Worm (Caenorhabditis elegans) whole organism, midembryonic: ENCODE measurements around the gene nspe-5.

Experiments used
- T22C8.4 ChIP-seq: fragments of 200-800 bp; sonication (Bioruptor generic); IDR thresholded peaks from 2 replicates; pipeline ENCODE4 v1.3.6; 2022; ENCODE audit warnings: missing genetic modification characterization, missing compliant biosample characterization
- cog-1 ChIP-seq: sonication (generic microtip); optimal IDR thresholded peaks from 2 replicates; lab custom pipeline; 2016; ENCODE audit warnings: missing genetic modification characterization, missing compliant biosample characterization
- flt-1 ChIP-seq: fragments of 200-800 bp; sonication (Bioruptor generic); IDR thresholded peaks from 2 replicates; pipeline ENCODE4 v1.3.6; 2022; ENCODE audit warnings: missing genetic modification characterization, missing compliant biosample characterization
- klf-2 ChIP-seq: fragments of 200-800 bp; sonication (Bioruptor generic); conservative IDR thresholded peaks from 2 replicates; pipeline ENCODE4 v1.3.6; 2022; ENCODE audit warnings: missing genetic modification reagents, missing genetic modification characterization, missing compliant biosample characterization
- med-1 ChIP-seq: sonication (generic microtip); optimal IDR thresholded peaks from 2 replicates; lab custom pipeline; 2017; ENCODE audit warnings: missing genetic modification characterization, mild to moderate bottlenecking, missing compliant biosample characterization, antibody characterized with exemption, missing genetic modification reagents; ENCODE audit not compliant: insufficient read depth
- ref-1 ChIP-seq: fragments of 200-800 bp; sonication (Bioruptor generic); conservative IDR thresholded peaks from 2 replicates; pipeline ENCODE4 v1.3.6; 2022; ENCODE audit warnings: missing genetic modification reagents, missing genetic modification characterization, missing compliant biosample characterization
- tab-1 ChIP-seq: fragments of 200-800 bp; sonication (Bioruptor generic); IDR thresholded peaks from 2 replicates; pipeline ENCODE4 v1.3.6; 2022; ENCODE audit warnings: missing genetic modification characterization, missing compliant biosample characterization
- ztf-23 ChIP-seq: fragments of 200-800 bp; sonication (Bioruptor generic); IDR thresholded peaks from 2 replicates; pipeline ENCODE4 v1.3.6; 2022; ENCODE audit warnings: missing genetic modification reagents, missing genetic modification characterization, missing compliant biosample characterization
- ztf-29 ChIP-seq: fragments of 200-800 bp; sonication (Bioruptor generic); IDR thresholded peaks from 2 replicates; pipeline ENCODE4 v1.3.6; 2022; ENCODE audit warnings: missing genetic modification reagents, missing genetic modification characterization, missing compliant biosample characterization

Gene nspe-5

ce11 chrII:12665019-12665418 lies 36.4 kb downstream of the nspe-5 start:
- TF ChIP-seq klf-2 (GFP tag; lab: Robert Waterston, UW): no peak
- TF ChIP-seq ztf-29 (GFP tag; lab: Robert Waterston, UW): no peak
- TF ChIP-seq ztf-23 (GFP tag; lab: Robert Waterston, UW): no peak
- no peak for TF ChIP-seq tab-1
- no peak for TF ChIP-seq flt-1
- TF ChIP-seq T22C8.4 (GFP tag; lab: Robert Waterston, UW): no peak
- no peak for TF ChIP-seq med-1 (GFP tag; lab: Kevin White, UChicago)
- no peak for TF ChIP-seq cog-1 (tag; lab: Kevin White, UChicago)
- no peak for TF ChIP-seq ref-1

ce11 chrII:12666042-12666441 lies 37.4 kb downstream of the nspe-5 start:
- TF ChIP-seq flt-1 (no peak), tab-1 (no peak)

- no peak for TF ChIP-seq flt-1
- TF ChIP-seq ref-1: no peak
- TF ChIP-seq cog-1 (tag; lab: Kevin White, UChicago): no peak
- TF ChIP-seq med-1 (GFP tag; lab: Kevin White, UChicago): no peak
- no peak for TF ChIP-seq ztf-23 (GFP tag; lab: Robert Waterston, UW)
- TF ChIP-seq klf-2 (GFP tag; lab: Robert Waterston, UW): no peak
- TF ChIP-seq ztf-29 (GFP tag; lab: Robert Waterston, UW): no peak
- no peak for TF ChIP-seq T22C8.4 (GFP tag; lab: Robert Waterston, UW)
- TF ChIP-seq tab-1: no peak
Measured at ce11 chrII:12668148-12668547, 39.5 kb downstream of the nspe-5 start.

- TF ChIP-seq klf-2 (GFP tag; lab: Robert Waterston, UW) (no peak), flt-1 (no peak), T22C8.4 (GFP tag; lab: Robert Waterston, UW) (no peak), ztf-23 (GFP tag; lab: Robert Waterston, UW) (no peak), ref-1 (no peak), cog-1 (tag; lab: Kevin White, UChicago) (no peak), ztf-29 (GFP tag; lab: Robert Waterston, UW) (no peak)
Measured at ce11 chrII:12668874-12669273, 40.2 kb downstream of the nspe-5 start.

- TF ChIP-seq med-1 (GFP tag; lab: Kevin White, UChicago): no peak
- no peak for TF ChIP-seq ref-1
- no peak for TF ChIP-seq ztf-23 (GFP tag; lab: Robert Waterston, UW)
- TF ChIP-seq T22C8.4 (GFP tag; lab: Robert Waterston, UW): no peak
- no peak for TF ChIP-seq cog-1 (tag; lab: Kevin White, UChicago)
- TF ChIP-seq tab-1: no peak
- TF ChIP-seq klf-2 (GFP tag; lab: Robert Waterston, UW): no peak
- TF ChIP-seq flt-1: no peak
- no peak for TF ChIP-seq ztf-29 (GFP tag; lab: Robert Waterston, UW)
Measured at ce11 chrII:12669342-12669741, 40.7 kb downstream of the nspe-5 start.

ce11 chrII:12669882-12670281 lies 41.2 kb downstream of the nspe-5 start:
- no peak for TF ChIP-seq ztf-23 (GFP tag; lab: Robert Waterston, UW)
- no peak for TF ChIP-seq flt-1
- no peak for TF ChIP-seq ztf-29 (GFP tag; lab: Robert Waterston, UW)
- TF ChIP-seq ref-1: no peak
- no peak for TF ChIP-seq klf-2 (GFP tag; lab: Robert Waterston, UW)
- no peak for TF ChIP-seq tab-1
- TF ChIP-seq med-1 (GFP tag; lab: Kevin White, UChicago): no peak
- TF ChIP-seq cog-1 (tag; lab: Kevin White, UChicago): no peak
- no peak for TF ChIP-seq T22C8.4 (GFP tag; lab: Robert Waterston, UW)

- TF ChIP-seq flt-1 (peak; percentile 24; the same call in 1 of the 2 replicates), T22C8.4 (GFP tag; lab: Robert Waterston, UW) (peak; percentile 73), tab-1 (no peak)
Measured at ce11 chrII:12670877-12671864, 42.5 kb downstream of the nspe-5 start.

ce11 chrII:12671892-12672291 lies 43.2 kb downstream of the nspe-5 start:
- TF ChIP-seq ztf-23 (GFP tag; lab: Robert Waterston, UW) (no peak), T22C8.4 (GFP tag; lab: Robert Waterston, UW) (no peak), cog-1 (tag; lab: Kevin White, UChicago) (no peak), ref-1 (no peak), med-1 (GFP tag; lab: Kevin White, UChicago) (no peak), tab-1 (no peak), flt-1 (no peak)

- TF ChIP-seq ztf-29 (GFP tag; lab: Robert Waterston, UW) (no peak), med-1 (GFP tag; lab: Kevin White, UChicago) (no peak), T22C8.4 (GFP tag; lab: Robert Waterston, UW) (no peak), flt-1 (no peak)
Measured at ce11 chrII:12672512-12672911, 43.8 kb downstream of the nspe-5 start.

ce11 chrII:12673311-12673710 lies 44.6 kb downstream of the nspe-5 start:
- TF ChIP-seq ztf-29 (GFP tag; lab: Robert Waterston, UW) (no peak), cog-1 (tag; lab: Kevin White, UChicago) (no peak), flt-1 (no peak), T22C8.4 (GFP tag; lab: Robert Waterston, UW) (no peak), tab-1 (no peak), klf-2 (GFP tag; lab: Robert Waterston, UW) (no peak), ztf-23 (GFP tag; lab: Robert Waterston, UW) (no peak), ref-1 (no peak), med-1 (GFP tag; lab: Kevin White, UChicago) (no peak)
